Fruit fly (Drosophila melanogaster) whole organism, embryonic: ENCODE results near the gene CG17780.

ENCODE experiments used
- MBD-R2 ChIP-seq: fragments of 200-800 bp; sonication (Bioruptor generic); IDR thresholded peaks from 2 replicates; pipeline ENCODE4 v1.3.6; 2022; ENCODE audit warnings: missing biosample characterization, missing genetic modification characterization
- Pdp1 ChIP-seq, 2 experiments: fragments of 200-800 bp; sonication (Bioruptor generic); optimal IDR thresholded peaks; 3 replicates each; lab custom pipeline; 2016; ENCODE audit warnings: missing biosample characterization in 2 of 2, missing genetic modification characterization in 2 of 2, mild to moderate bottlenecking in 1 of 2, moderate library complexity in 1 of 2
- cwo ChIP-seq: fragments of 200-800 bp; sonication (Bioruptor generic); optimal IDR thresholded peaks from 3 replicates; lab custom pipeline; 2017; ENCODE audit warnings: missing biosample characterization, missing genetic modification characterization, mild to moderate bottlenecking, moderate library complexity, missing genetic modification reagents
- sr ChIP-seq: fragments of 200-800 bp; sonication (Bioruptor generic); IDR thresholded peaks from 3 replicates; pipeline ENCODE4 v1.3.6; 2022; ENCODE audit warnings: missing biosample characterization, missing genetic modification characterization
- tup ChIP-seq: fragments of 200-800 bp; sonication (Bioruptor generic); optimal IDR thresholded peaks from 2 replicates; lab custom pipeline; 2016; ENCODE audit warnings: missing biosample characterization, mild to moderate bottlenecking, missing genetic modification characterization, moderate library complexity

DNA sequence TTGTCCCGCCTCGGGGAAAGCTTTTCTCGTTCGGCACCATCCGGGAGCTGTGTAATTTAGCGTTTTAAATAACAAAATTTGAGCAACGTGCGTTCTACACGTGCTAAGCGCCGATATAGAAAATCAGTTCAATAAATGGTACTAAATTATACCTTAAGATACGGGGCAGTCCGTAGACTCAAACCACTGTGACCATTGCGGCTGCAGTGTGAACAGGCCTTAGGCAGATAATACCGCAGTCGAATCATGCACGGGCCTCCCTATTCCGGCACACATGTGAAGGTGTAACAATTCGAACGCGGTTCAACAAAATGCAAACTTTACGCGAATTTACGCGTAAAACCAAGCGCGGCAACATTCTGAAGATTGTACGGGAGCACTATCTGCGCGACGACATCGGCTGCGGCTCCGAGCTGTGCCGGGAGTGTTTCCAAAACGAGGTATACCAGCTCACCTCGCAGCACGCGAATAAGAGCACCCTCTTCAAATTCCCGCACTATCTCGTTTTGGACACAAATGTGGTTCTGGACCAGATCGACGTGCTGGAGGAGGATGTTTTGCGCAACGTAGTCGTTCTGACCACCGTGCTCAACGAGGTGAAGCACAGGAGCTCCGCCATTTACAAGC lies 51.6 kb downstream of the CG17780 start, which contains the start of the genes Rrp5 and Dis3:
- TF ChIP-seq MBD-R2 (GFP tag; lab: Robert Waterston, UW) (peak; percentile 99), Pdp1 (GFP tag; optimal IDR thresholded peaks at IDR 0.05; lab: Kevin White, UChicago) (peak in 1 of 2 experiments; percentile 22), cwo (peak; percentile 87), sr (GFP tag; lab: Robert Waterston, UW) (no peak), tup (GFP tag; lab: Kevin White, UChicago) (no peak)
